Fruit fly (Drosophila melanogaster): Measurements from ENCODE around the gene CG14840.

CG14840 gene

DNA sequence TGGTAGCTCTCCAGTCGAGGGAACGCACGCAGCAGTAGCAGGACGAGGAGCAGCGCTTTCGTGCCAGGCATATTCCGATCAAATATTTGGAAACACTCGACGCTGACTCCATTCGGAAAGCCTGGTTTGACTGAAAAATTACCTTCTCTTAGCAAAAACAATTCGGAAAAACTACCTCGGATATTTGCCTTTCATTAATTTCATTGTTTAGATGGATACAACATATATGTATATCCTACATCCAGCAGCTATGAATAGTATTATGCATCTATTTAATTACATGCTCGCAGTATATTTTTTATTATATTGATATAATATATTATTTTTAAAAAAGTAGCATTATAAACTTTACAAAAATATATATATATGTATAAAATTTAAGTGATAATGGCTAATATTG lies at the start of gene CG14840:
CG14840 (minus strand) TSS at position 101 of the 400 bp plus-strand sequence.
- TF ChIP-seq usp (GFP tag; optimal IDR thresholded peaks at IDR 0.05): no peak
- no peak for TF ChIP-seq GATAd (GFP tag; optimal IDR thresholded peaks at IDR 0.05)
- TF ChIP-seq Vsx2 (GFP tag; optimal IDR thresholded peaks at IDR 0.05; ENCODE audit: partially characterized antibody): no peak

DNA sequence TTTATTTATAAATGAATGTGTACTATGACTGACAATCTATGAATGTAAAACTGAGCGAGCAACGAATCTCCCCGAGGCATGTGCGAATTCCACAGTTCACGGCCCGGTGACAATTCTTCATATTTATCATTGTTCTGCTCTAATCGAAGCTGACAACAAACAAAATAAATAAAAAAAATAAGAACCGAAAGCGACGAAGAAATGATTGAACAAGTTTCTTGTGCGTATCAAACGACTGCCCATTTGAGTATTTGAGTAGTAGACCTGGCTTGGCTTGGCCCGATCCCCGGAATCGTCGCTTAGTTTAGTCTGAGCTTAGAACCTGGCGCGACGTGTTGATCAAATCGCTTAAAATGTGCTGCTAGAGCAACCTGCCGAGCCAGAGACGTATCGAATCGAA lies 49.0 kb upstream of the CG14840 start, which contains the start of gene CG31321:
CG31321 (plus strand) TSS at position 301 of the 400 bp plus-strand sequence.
- TF ChIP-seq fru (GFP tag; optimal IDR thresholded peaks at IDR 0.05): no peak
- no peak for TF ChIP-seq N (GFP tag; optimal IDR thresholded peaks at IDR 0.05)
- no peak for TF ChIP-seq Rel (GFP tag; optimal IDR thresholded peaks at IDR 0.05)
- TF ChIP-seq Rel (tag; optimal IDR thresholded peaks at IDR 0.05): no peak
- no peak for TF ChIP-seq dsf (GFP tag; optimal IDR thresholded peaks at IDR 0.05; ENCODE audit: borderline replicate concordance)
- TF ChIP-seq HLH106 (tag; optimal IDR thresholded peaks at IDR 0.05): no peak
- no peak for TF ChIP-seq OdsH (GFP tag; optimal IDR thresholded peaks at IDR 0.05)
- no peak for TF ChIP-seq Mio (GFP tag; optimal IDR thresholded peaks at IDR 0.05)
- TF ChIP-seq woc (GFP tag; optimal IDR thresholded peaks at IDR 0.05): no peak
- no peak for TF ChIP-seq ey (GFP tag; optimal IDR thresholded peaks at IDR 0.05)
- TF ChIP-seq Sp1 (GFP tag; optimal IDR thresholded peaks at IDR 0.05): no peak
- TF ChIP-seq Hnf4 (GFP tag; optimal IDR thresholded peaks at IDR 0.05): no peak
- no peak for TF ChIP-seq Dif (GFP tag; optimal IDR thresholded peaks at IDR 0.05; ENCODE audit: partially characterized antibody)
- TF ChIP-seq Dfd (GFP tag; optimal IDR thresholded peaks at IDR 0.05): no peak

DNA sequence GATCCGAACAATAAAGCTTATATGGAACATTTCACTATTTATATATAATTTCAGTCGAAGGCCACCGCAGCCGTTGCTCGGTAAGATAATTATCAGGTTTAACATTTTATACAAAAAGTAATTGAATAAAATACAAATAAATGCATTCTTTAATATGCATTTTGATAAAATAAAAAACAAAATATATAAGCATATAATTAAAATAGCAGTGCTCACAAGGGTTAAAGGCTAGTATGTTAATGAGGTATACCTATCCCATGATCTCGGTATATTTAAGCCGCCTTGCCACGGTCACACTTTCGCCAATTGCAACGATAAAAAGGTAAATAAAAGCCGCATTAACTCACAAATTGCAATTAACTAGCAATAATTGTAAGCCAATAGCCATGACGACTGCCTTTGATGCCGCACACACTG lies 47.8 kb upstream of the CG14840 start, which contains the start of gene Polr2I:
Polr2I (plus strand) TSS at position 289 of the 417 bp plus-strand sequence.
- TF ChIP-seq CG9705 (GFP tag; optimal IDR thresholded peaks at IDR 0.05): peak; percentile 37
- peak; percentile 60 for TF ChIP-seq HLH106 (tag; optimal IDR thresholded peaks at IDR 0.05)
- no peak for TF ChIP-seq Mio (GFP tag; optimal IDR thresholded peaks at IDR 0.05)
- peak in 1 of 2 experiments; percentile 45 for TF ChIP-seq foxo (GFP tag; optimal IDR thresholded peaks at IDR 0.05)
- TF ChIP-seq psq (GFP tag; optimal IDR thresholded peaks at IDR 0.05): peak; percentile 9
- TF ChIP-seq dsf (GFP tag; optimal IDR thresholded peaks at IDR 0.05; ENCODE audit: borderline replicate concordance): peak; percentile 25
- no peak for TF ChIP-seq GATAd (GFP tag; optimal IDR thresholded peaks at IDR 0.05)
- peak; percentile 45 for TF ChIP-seq Sp1 (GFP tag; optimal IDR thresholded peaks at IDR 0.05)
- TF ChIP-seq rgr (GFP tag; optimal IDR thresholded peaks at IDR 0.05): peak; percentile 32

DNA sequence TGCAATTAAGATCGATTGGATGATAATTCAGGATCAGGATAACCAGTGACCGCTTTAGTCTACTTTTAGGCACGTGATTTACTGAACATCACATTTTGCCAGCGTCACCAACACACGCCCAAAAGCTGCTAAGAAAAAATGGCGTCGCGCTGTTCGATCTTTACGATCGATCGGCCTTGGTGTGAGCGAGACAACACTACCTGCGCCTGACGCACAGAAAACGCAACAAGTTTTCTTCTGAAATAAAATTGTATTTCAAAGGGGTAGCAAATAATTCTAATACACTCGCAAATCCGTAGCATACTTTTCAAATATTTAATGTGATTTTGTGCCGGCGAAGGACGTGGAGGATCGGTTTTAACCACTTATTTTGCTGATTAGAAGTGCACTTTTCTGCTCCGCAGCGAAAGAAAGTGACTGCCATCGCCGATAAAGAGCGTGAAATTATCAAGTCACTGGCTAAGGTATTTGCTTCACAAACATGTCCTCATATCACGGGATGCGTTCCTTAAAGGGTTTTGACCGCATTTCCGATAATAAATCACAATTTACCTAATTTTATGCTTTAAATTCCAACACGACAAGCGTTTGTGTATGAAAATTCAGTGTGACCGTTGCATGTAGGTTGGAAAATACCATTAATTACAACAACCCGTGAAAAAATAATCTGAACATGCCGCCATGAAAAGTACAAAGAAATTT lies 47.1 kb upstream of the CG14840 start:
- no peak for TF ChIP-seq sage (GFP tag; optimal IDR thresholded peaks at IDR 0.05)
- TF ChIP-seq GATAd (GFP tag; optimal IDR thresholded peaks at IDR 0.05): no peak
- TF ChIP-seq Dfd (GFP tag; optimal IDR thresholded peaks at IDR 0.05): no peak
- TF ChIP-seq Myc (optimal IDR thresholded peaks at IDR 0.05): peak; percentile 83
- no peak for TF ChIP-seq psq (GFP tag; optimal IDR thresholded peaks at IDR 0.05)
- no peak for TF ChIP-seq fru (GFP tag; optimal IDR thresholded peaks at IDR 0.05)
- no peak for TF ChIP-seq Jra (GFP tag; optimal IDR thresholded peaks at IDR 0.05)
- TF ChIP-seq Abd-B (GFP tag; optimal IDR thresholded peaks at IDR 0.05): peak; percentile 12
- peak; percentile 52 for TF ChIP-seq Hr83 (GFP tag; optimal IDR thresholded peaks at IDR 0.05; ENCODE audit: poor library complexity, severe bottlenecking)
- no peak for TF ChIP-seq ey (GFP tag; optimal IDR thresholded peaks at IDR 0.05)
- TF ChIP-seq N (GFP tag; optimal IDR thresholded peaks at IDR 0.05): peak; percentile 56
- no peak for TF ChIP-seq Mio (GFP tag; optimal IDR thresholded peaks at IDR 0.05)
- no peak for TF ChIP-seq pan (optimal IDR thresholded peaks at IDR 0.05)
- no peak for TF ChIP-seq dsf (GFP tag; optimal IDR thresholded peaks at IDR 0.05; ENCODE audit: borderline replicate concordance)
- TF ChIP-seq tai (GFP tag; optimal IDR thresholded peaks at IDR 0.05): no peak
- no peak for TF ChIP-seq jim (GFP tag; optimal IDR thresholded peaks at IDR 0.05)
- no peak for TF ChIP-seq br (GFP tag; optimal IDR thresholded peaks at IDR 0.05)
- TF ChIP-seq OdsH (GFP tag; optimal IDR thresholded peaks at IDR 0.05): no peak
- no peak for TF ChIP-seq CG9705 (GFP tag; optimal IDR thresholded peaks at IDR 0.05)
- no peak for TF ChIP-seq Rel (GFP tag; optimal IDR thresholded peaks at IDR 0.05)
- no peak for TF ChIP-seq Rel (tag; optimal IDR thresholded peaks at IDR 0.05)
- TF ChIP-seq Sp1 (GFP tag; optimal IDR thresholded peaks at IDR 0.05): no peak
- TF ChIP-seq usp (GFP tag; optimal IDR thresholded peaks at IDR 0.05): no peak
- no peak for TF ChIP-seq woc (GFP tag; optimal IDR thresholded peaks at IDR 0.05)
- no peak for TF ChIP-seq Hr78 (GFP tag; optimal IDR thresholded peaks at IDR 0.05)
- TF ChIP-seq HLH106 (tag; optimal IDR thresholded peaks at IDR 0.05): no peak
- no peak for TF ChIP-seq brk (GFP tag; optimal IDR thresholded peaks at IDR 0.05)
- no peak for TF ChIP-seq dl (GFP tag; optimal IDR thresholded peaks at IDR 0.05; ENCODE audit: insufficient read depth in 1 of 2, partially characterized antibody in 2 of 2)
- TF ChIP-seq Hnf4 (GFP tag; optimal IDR thresholded peaks at IDR 0.05): no peak
- TF ChIP-seq Vsx2 (GFP tag; optimal IDR thresholded peaks at IDR 0.05; ENCODE audit: partially characterized antibody): peak; percentile 86
- peak; percentile 21 for TF ChIP-seq lola (GFP tag; optimal IDR thresholded peaks at IDR 0.05)
- no peak for TF ChIP-seq rgr (GFP tag; optimal IDR thresholded peaks at IDR 0.05)
- no peak for TF ChIP-seq sv (GFP tag; optimal IDR thresholded peaks at IDR 0.05)
